Worm (Caenorhabditis elegans): Measurements from ENCODE around the gene lpr-2.

lpr-2 gene

ce11 chrIV:11809708-11810114 is 30.7 kb downstream of the lpr-2 start (continued):
- peak; percentile 78 for TF ChIP-seq nhr-47 (tag; optimal IDR thresholded peaks at IDR 0.05)
- peak; percentile 60 for TF ChIP-seq C16A3.4 (tag; optimal IDR thresholded peaks at IDR 0.05)
- peak; percentile 27 to 49 (median 46) for TF ChIP-seq dpl-1 (GFP tag; optimal IDR thresholded peaks at IDR 0.05)
- no peak for TF ChIP-seq unc-62 (GFP tag; optimal IDR thresholded peaks at IDR 0.05)
- no peak for TF ChIP-seq elt-2 (tag; optimal IDR thresholded peaks at IDR 0.05)
- no peak for TF ChIP-seq tlp-1 (tag; optimal IDR thresholded peaks at IDR 0.05)
- no peak for TF ChIP-seq sup-37 (GFP tag; optimal IDR thresholded peaks at IDR 0.05)
- no peak for TF ChIP-seq alr-1 (tag; optimal IDR thresholded peaks at IDR 0.05; ENCODE audit: borderline replicate concordance)
- peak; percentile 30 for TF ChIP-seq sox-4 (tag; optimal IDR thresholded peaks at IDR 0.05)
- no peak for TF ChIP-seq hlh-4 (tag; optimal IDR thresholded peaks at IDR 0.05)
- TF ChIP-seq lin-13 (GFP tag; optimal IDR thresholded peaks at IDR 0.05): no peak
- TF ChIP-seq fos-1 (tag; optimal IDR thresholded peaks at IDR 0.05): peak; percentile 66
- TF ChIP-seq nhr-12 (tag; optimal IDR thresholded peaks at IDR 0.05): no peak
- no peak for TF ChIP-seq mef-2 (tag; optimal IDR thresholded peaks at IDR 0.05)
- peak; percentile 82 for TF ChIP-seq nhr-85 (tag)
- no peak for TF ChIP-seq zip-4 (GFP tag; optimal IDR thresholded peaks at IDR 0.05)
- TF ChIP-seq lir-3 (tag; optimal IDR thresholded peaks at IDR 0.05; ENCODE audit: poor library complexity): peak; percentile 50
- TF ChIP-seq nhr-11 (tag; optimal IDR thresholded peaks at IDR 0.05): peak; percentile 14
- TF ChIP-seq rnt-1 (tag; optimal IDR thresholded peaks at IDR 0.05): peak; percentile 39
- no peak for TF ChIP-seq C34B4.2 (tag; optimal IDR thresholded peaks at IDR 0.05)
- TF ChIP-seq jun-1 (tag; optimal IDR thresholded peaks at IDR 0.05): peak; percentile 42
- TF ChIP-seq lin-35 (GFP tag; optimal IDR thresholded peaks at IDR 0.05): peak; percentile 58 to 69
- no peak for TF ChIP-seq grh-1 (GFP tag; IDR thresholded peaks at IDR 0.05)
- TF ChIP-seq ceh-90 (tag; optimal IDR thresholded peaks at IDR 0.05): no peak
- TF ChIP-seq nhr-77 (tag; optimal IDR thresholded peaks at IDR 0.05): peak; percentile 73
- no peak for TF ChIP-seq hpl-2 (GFP tag; optimal IDR thresholded peaks at IDR 0.05)
- TF ChIP-seq ets-5 (GFP tag; IDR thresholded peaks at IDR 0.05): no peak
- TF ChIP-seq swsn-7 (tag; optimal IDR thresholded peaks at IDR 0.05): peak; percentile 82
- TF ChIP-seq dsc-1 (tag; optimal IDR thresholded peaks at IDR 0.05): peak; percentile 66
- peak; percentile 87 for TF ChIP-seq snu-23 (GFP tag; optimal IDR thresholded peaks at IDR 0.05)
- TF ChIP-seq nhr-71 (tag; optimal IDR thresholded peaks at IDR 0.05): peak; percentile 91

ce11 chrIV:11812017-11812416 is 33.0 kb downstream of the lpr-2 start:
- TF ChIP-seq ceh-90 (tag; optimal IDR thresholded peaks at IDR 0.05) (no peak), jun-1 (tag; optimal IDR thresholded peaks at IDR 0.05) (no peak), ceh-82 (tag; optimal IDR thresholded peaks at IDR 0.05) (peak in 1 of 3 experiments; percentile 8), nhr-47 (tag; optimal IDR thresholded peaks at IDR 0.05) (peak; percentile 45), nhr-28 (tag; optimal IDR thresholded peaks at IDR 0.05) (no peak), nhr-71 (tag; optimal IDR thresholded peaks at IDR 0.05) (peak; percentile 49), irx-1 (tag; optimal IDR thresholded peaks at IDR 0.05) (no peak), dsc-1 (tag; optimal IDR thresholded peaks at IDR 0.05) (peak; percentile 88), fkh-10 (GFP tag; optimal IDR thresholded peaks at IDR 0.05) (no peak), sox-4 (tag; optimal IDR thresholded peaks at IDR 0.05) (peak; percentile 23), C04F5.9 (tag; optimal IDR thresholded peaks at IDR 0.05) (no peak), fkh-8 (tag; optimal IDR thresholded peaks at IDR 0.05) (peak; percentile 66)

- TF ChIP-seq unc-30 (tag; optimal IDR thresholded peaks at IDR 0.05) (no peak), lin-14 (GFP tag; optimal IDR thresholded peaks at IDR 0.05) (peak; percentile 53), pag-3 (tag; optimal IDR thresholded peaks at IDR 0.05; ENCODE audit: borderline replicate concordance, insufficient read depth) (no peak), blmp-1 (tag; optimal IDR thresholded peaks at IDR 0.05) (peak; percentile 13), tbx-2 (tag; optimal IDR thresholded peaks at IDR 0.05) (peak; percentile 13), nhr-47 (tag; optimal IDR thresholded peaks at IDR 0.05) (no peak), fos-1 (tag; optimal IDR thresholded peaks at IDR 0.05) (no peak), elt-2 (tag; optimal IDR thresholded peaks at IDR 0.05) (no peak), nhr-11 (tag; optimal IDR thresholded peaks at IDR 0.05) (no peak), rnt-1 (tag; optimal IDR thresholded peaks at IDR 0.05) (peak; percentile 4), ces-1 (GFP tag; optimal IDR thresholded peaks at IDR 0.05) (no peak), mab-9 (GFP tag; IDR thresholded peaks at IDR 0.05) (no peak), sup-37 (GFP tag; optimal IDR thresholded peaks at IDR 0.05) (no peak)
Measured at ce11 chrIV:11813901-11814300, 34.9 kb downstream of the lpr-2 start, which contains the start of gene M117.1. TSS of gene M117.1 (plus strand) at chrIV:11814247.
